Fruit fly (Drosophila melanogaster): ENCODE measurements around the gene CG42588.

CG42588 gene

dm6 chr3L:12843056-12843799 is 29.2 kb downstream of the CG42588 start, which contains the start of gene nebu (continued):
- TF ChIP-seq CG7556 (GFP tag; optimal IDR thresholded peaks at IDR 0.05) (peak; percentile 97), HHEX (GFP tag; optimal IDR thresholded peaks at IDR 0.05) (peak; percentile 97), odd (GFP tag; optimal IDR thresholded peaks at IDR 0.05) (peak; percentile 91), esg (GFP tag; conservative IDR thresholded peaks at IDR 0.05) (peak; percentile 95), Sox100B (GFP tag; optimal IDR thresholded peaks at IDR 0.05) (peak; percentile 87), CG8924 (tag; optimal IDR thresholded peaks at IDR 0.05) (peak; percentile 96), CG30020 (tag; optimal IDR thresholded peaks at IDR 0.05) (peak; percentile 50), CG2120 (GFP tag; optimal IDR thresholded peaks at IDR 0.05) (peak; percentile 99), grn (GFP tag; optimal IDR thresholded peaks at IDR 0.05) (no peak), jing (GFP tag; optimal IDR thresholded peaks at IDR 0.05) (peak; percentile 86), jigr1 (GFP tag; IDR thresholded peaks at IDR 0.05) (no peak; the same call in 2 of the 3 replicates), chm (GFP tag; IDR thresholded peaks at IDR 0.05) (peak; percentile 95; the same call in 1 of the 2 replicates), bigmax (GFP tag; optimal IDR thresholded peaks at IDR 0.05) (peak; percentile 22), CG5180 (GFP tag; optimal IDR thresholded peaks at IDR 0.05) (peak; percentile 84), CG30403 (GFP tag; optimal IDR thresholded peaks at IDR 0.05) (peak; percentile 96), z (GFP tag; IDR thresholded peaks at IDR 0.05) (peak; percentile 64; the same call in 2 of the 3 replicates), Ssrp (tag; optimal IDR thresholded peaks at IDR 0.05) (peak; percentile 83), CG12219 (GFP tag; optimal IDR thresholded peaks at IDR 0.05) (peak; percentile 93), Gsc (GFP tag; IDR thresholded peaks at IDR 0.05) (no peak), CG10565 (GFP tag; optimal IDR thresholded peaks at IDR 0.05) (peak; percentile 83), gsb (GFP tag; IDR thresholded peaks at IDR 0.05) (peak; percentile 96), slou (GFP tag; optimal IDR thresholded peaks at IDR 0.05) (peak; percentile 86), CG17359 (tag; optimal IDR thresholded peaks at IDR 0.05) (peak; percentile 95), unpg (GFP tag; optimal IDR thresholded peaks at IDR 0.05) (peak; percentile 96), pros (GFP tag; optimal IDR thresholded peaks at IDR 0.05) (no peak), Dll (GFP tag; IDR thresholded peaks at IDR 0.05; ENCODE audit: partially characterized antibody) (no peak), CG12942 (GFP tag; optimal IDR thresholded peaks at IDR 0.05) (peak; percentile 94), trh (GFP tag; optimal IDR thresholded peaks at IDR 0.05) (peak; percentile 81), CG3838 (GFP tag; optimal IDR thresholded peaks at IDR 0.05) (peak; percentile 88), CG10654 (GFP tag; optimal IDR thresholded peaks at IDR 0.05) (peak; percentile 93), NK7.1 (GFP tag; optimal IDR thresholded peaks at IDR 0.05) (peak; percentile 95), gt (GFP tag; IDR thresholded peaks at IDR 0.05) (no peak; the same call in none of the 2 replicates), Blimp-1 (GFP tag; optimal IDR thresholded peaks at IDR 0.05) (peak; percentile 88), CG11456 (GFP tag; IDR thresholded peaks at IDR 0.05) (peak; percentile 97), Gug (GFP tag; IDR thresholded peaks at IDR 0.05) (peak; percentile 95), slbo (GFP tag; IDR thresholded peaks at IDR 0.05) (peak; percentile 99), CG4730 (GFP tag; IDR thresholded peaks at IDR 0.05) (no peak; the same call in 1 of the 2 replicates), disco-r (GFP tag; optimal IDR thresholded peaks at IDR 0.05) (peak; percentile 93), CG32532 (GFP tag; IDR thresholded peaks at IDR 0.05) (peak; percentile 99), bcd (GFP tag; optimal IDR thresholded peaks at IDR 0.05) (peak; percentile 97), E2f1 (GFP tag; IDR thresholded peaks at IDR 0.05) (peak; percentile 97), CG2712 (tag; optimal IDR thresholded peaks at IDR 0.05) (peak; percentile 92), Meics (GFP tag; optimal IDR thresholded peaks at IDR 0.05) (peak; percentile 98), TFAM (GFP tag; optimal IDR thresholded peaks at IDR 0.05) (peak; percentile 29), Bgb (GFP tag; IDR thresholded peaks at IDR 0.05; ENCODE audit: partially characterized antibody) (no peak; the same call in 1 of the 2 replicates), repo (GFP tag; optimal IDR thresholded peaks at IDR 0.05) (peak; percentile 94), CG17186 (GFP tag; optimal IDR thresholded peaks at IDR 0.05) (peak; percentile 52), B-H2 (GFP tag; optimal IDR thresholded peaks at IDR 0.05) (peak; percentile 96), CG6791 (GFP tag; IDR thresholded peaks at IDR 0.05; ENCODE audit: partially characterized antibody) (no peak)
